Worm (Caenorhabditis elegans) whole organism, late embryonic: ENCODE results near the gene flp-21.

ENCODE experiments used
- C08G9.2 ChIP-seq: sonication (generic microtip); optimal IDR thresholded peaks from 2 replicates; lab custom pipeline; 2016; ENCODE audit warnings: mild to moderate bottlenecking, missing genetic modification characterization, moderate library complexity, missing compliant biosample characterization
- Y22D7AL.16 ChIP-seq: sonication (generic microtip); optimal IDR thresholded peaks from 2 replicates; lab custom pipeline; 2016; ENCODE audit warnings: missing genetic modification characterization, missing compliant biosample characterization
- ama-1 ChIP-seq: fragments of 150-350 bp; optimal IDR thresholded peaks from 2 replicates; lab custom pipeline; 2014
- pha-4 ChIP-seq: fragments of 150-350 bp; optimal IDR thresholded peaks from 2 replicates; lab custom pipeline; 2018; ENCODE audit warnings: missing biosample characterization, missing genetic modification reagents, missing genetic modification characterization

- TF ChIP-seq C08G9.2 (tag; lab: Kevin White, UChicago) (no peak), Y22D7AL.16 (tag; lab: Kevin White, UChicago) (no peak), pha-4 (no peak), ama-1 (lab: Kevin White, UChicago) (no peak)
Measured at ce11 chrV:7824138-7824537, 31.0 kb downstream of the flp-21 start.
